Worm (Caenorhabditis elegans): ENCODE measurements around the gene C02H6.1.

C02H6.1 gene

DNA sequence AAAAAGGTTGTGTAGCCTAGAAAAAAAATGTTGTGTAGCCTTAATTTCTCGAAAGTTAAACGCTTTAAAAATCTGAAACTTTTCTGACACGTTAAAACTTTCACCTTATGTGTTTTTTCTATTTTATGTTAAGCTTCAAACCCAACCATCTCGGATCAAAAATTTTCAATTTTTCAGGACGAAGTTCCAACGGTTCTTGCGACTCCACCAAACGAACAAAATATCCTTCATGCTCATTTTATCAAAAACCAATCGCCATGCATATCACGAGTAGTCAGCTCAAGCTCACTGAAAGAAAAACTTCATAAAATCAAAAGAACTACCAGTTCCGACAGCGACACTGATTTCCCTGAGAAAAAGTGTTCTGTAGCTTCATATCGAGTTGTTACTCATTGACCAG, 46.8 kb upstream of the C02H6.1 start:
- TF ChIP-seq daf-19 (GFP tag; conservative IDR thresholded peaks at IDR 0.05) (no peak), aha-1 (tag) (peak; percentile 90), nhr-237 (tag; optimal IDR thresholded peaks at IDR 0.05) (no peak)

DNA sequence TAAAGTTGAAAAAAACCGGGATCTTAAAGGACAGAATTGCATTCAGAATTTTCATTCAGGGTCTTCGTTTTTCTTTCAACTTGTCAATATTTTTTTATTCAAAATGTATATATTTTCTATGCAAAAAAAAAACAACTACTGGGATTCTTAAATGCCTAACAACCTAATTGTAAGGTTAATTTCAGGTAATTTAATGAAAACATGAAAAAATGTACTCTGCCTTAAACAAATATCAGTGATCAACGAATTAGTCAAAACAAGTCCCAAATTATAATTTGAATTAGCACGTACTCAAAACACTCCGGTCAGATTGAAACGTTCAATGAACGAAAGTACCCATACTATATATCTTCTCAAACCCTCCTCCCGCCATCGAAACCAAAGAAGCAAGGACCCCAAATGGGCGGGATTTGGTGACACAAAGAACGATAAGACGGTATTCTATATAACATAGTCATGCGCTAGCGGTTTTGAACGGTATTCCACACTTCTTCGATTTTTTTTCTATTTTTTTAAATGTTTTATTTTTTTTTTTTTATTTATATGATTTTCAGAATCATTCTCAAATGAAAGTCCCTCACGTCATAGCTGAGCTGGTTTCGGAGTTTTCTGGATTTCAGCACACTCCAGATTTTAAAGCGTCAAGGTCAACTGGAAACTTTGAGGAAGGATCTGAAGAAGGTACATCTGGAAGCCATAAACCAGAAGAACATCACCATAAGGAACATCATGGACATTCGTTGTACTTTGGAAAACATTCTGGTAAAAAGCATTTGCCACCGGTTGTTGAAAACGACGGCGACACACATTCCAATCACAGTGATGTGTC, 45.9 kb upstream of the C02H6.1 start, which contains the start of the genes ddo-2 and F25E5.8:
Gene ddo-2, minus strand, starts transcription at position 330 of the 829 bp plus-strand sequence.
Gene F25E5.8, plus strand, starts transcription at position 555 of the 829 bp plus-strand sequence.
- TF ChIP-seq zfp-3 (GFP tag; conservative IDR thresholded peaks at IDR 0.05), result 0 out of 2 replicates have a peak, but pooled peaks have one; percentile 22
- no peak for TF ChIP-seq skn-1 (tag; optimal IDR thresholded peaks at IDR 0.05)
- 0 out of 2 replicates have a peak, but pooled peaks have one; percentile 28 for TF ChIP-seq hmg-1.1 (GFP tag; IDR thresholded peaks at IDR 0.05)
- no peak for TF ChIP-seq ztf-11 (tag; optimal IDR thresholded peaks at IDR 0.05)
- peak in 1 of 2 experiments; percentile 41 for TF ChIP-seq hif-1 (tag; optimal IDR thresholded peaks at IDR 0.05)
- no peak for TF ChIP-seq egl-43 (GFP tag; IDR thresholded peaks at IDR 0.05)
- TF ChIP-seq lin-39 (tag; optimal IDR thresholded peaks at IDR 0.05), result no peak
- TF ChIP-seq hlh-30 (tag; optimal IDR thresholded peaks at IDR 0.05; ENCODE audit: insufficient read depth), result peak; percentile 33
- TF ChIP-seq aha-1 (tag), result peak; percentile 97
- TF ChIP-seq jun-1 (tag; optimal IDR thresholded peaks at IDR 0.05), result no peak
- TF ChIP-seq ama-1 (optimal IDR thresholded peaks at IDR 0.05), result peak; percentile 74
- TF ChIP-seq T26A8.4 (GFP tag; IDR thresholded peaks at IDR 0.05), result no peak
- TF ChIP-seq attf-4 (tag; optimal IDR thresholded peaks at IDR 0.05), result no peak
- TF ChIP-seq madf-9 (GFP tag; conservative IDR thresholded peaks at IDR 0.05), result no peak
- TF ChIP-seq nhr-28 (tag; optimal IDR thresholded peaks at IDR 0.05), result peak; percentile 55
- TF ChIP-seq daf-8 (GFP tag; IDR thresholded peaks at IDR 0.05), result no peak
- TF ChIP-seq mdl-1 (tag; optimal IDR thresholded peaks at IDR 0.05), result peak in 1 of 2 experiments; percentile 3
- TF ChIP-seq dve-1 (tag; optimal IDR thresholded peaks at IDR 0.05; ENCODE audit: insufficient read depth), result peak; percentile 15

DNA sequence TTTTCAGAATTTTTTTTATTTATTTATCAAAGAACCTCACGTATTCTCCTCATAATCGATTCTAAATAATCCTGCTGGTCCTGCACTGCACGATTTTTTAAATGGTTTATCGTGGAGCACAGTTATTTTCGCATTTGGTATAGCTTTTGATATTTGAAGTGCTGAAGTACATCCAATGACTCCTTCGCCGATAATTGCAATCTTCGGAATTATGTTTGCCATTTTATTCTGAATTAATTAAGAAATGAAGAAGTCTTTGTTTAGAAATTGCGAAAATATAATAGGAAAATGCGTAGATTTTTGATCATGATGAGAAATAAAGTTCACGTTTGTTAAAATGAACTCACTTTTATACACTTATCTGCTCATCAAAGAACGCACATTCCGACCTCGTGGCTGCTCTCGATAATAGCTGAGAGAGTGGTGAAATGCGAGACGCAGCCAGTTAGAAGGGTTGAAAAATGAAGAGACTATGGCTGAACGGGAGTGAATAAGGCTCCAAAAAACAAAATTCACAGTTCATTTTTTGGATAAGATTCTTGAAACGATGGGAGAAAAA, 45.2 kb upstream of the C02H6.1 start:
- no peak for TF ChIP-seq Y75B8A.6 (GFP tag; IDR thresholded peaks at IDR 0.05)
- TF ChIP-seq nhr-77 (tag; optimal IDR thresholded peaks at IDR 0.05), result peak; percentile 52
- TF ChIP-seq nhr-48 (tag; optimal IDR thresholded peaks at IDR 0.05), result peak; percentile 56
- peak; percentile 23 for TF ChIP-seq duxl-1 (tag; optimal IDR thresholded peaks at IDR 0.05; ENCODE audit: poor library complexity)
- TF ChIP-seq dmd-8 (GFP tag; IDR thresholded peaks at IDR 0.05), result no peak
- TF ChIP-seq snpc-4 (tag; optimal IDR thresholded peaks at IDR 0.05), result no peak
- TF ChIP-seq dmd-6 (GFP tag; IDR thresholded peaks at IDR 0.05), result peak; percentile 78
- TF ChIP-seq nhr-111 (GFP tag; optimal IDR thresholded peaks at IDR 0.05), result no peak
- TF ChIP-seq dpl-1 (GFP tag; optimal IDR thresholded peaks at IDR 0.05), result peak; percentile 24
- TF ChIP-seq aly-2 (tag; optimal IDR thresholded peaks at IDR 0.05), result no peak
- TF ChIP-seq ama-1 (optimal IDR thresholded peaks at IDR 0.05), result peak; percentile 78
- TF ChIP-seq egl-43 (GFP tag; IDR thresholded peaks at IDR 0.05), result no peak
- TF ChIP-seq saeg-2 (GFP tag; IDR thresholded peaks at IDR 0.05), result no peak
- no peak for TF ChIP-seq madf-9 (GFP tag; conservative IDR thresholded peaks at IDR 0.05)
- no peak for TF ChIP-seq mdt-29 (GFP tag; IDR thresholded peaks at IDR 0.05)
- no peak for TF ChIP-seq lin-38 (GFP tag; IDR thresholded peaks at IDR 0.05)
- TF ChIP-seq ctbp-1 (GFP tag; IDR thresholded peaks at IDR 0.05), result no peak
- no peak for TF ChIP-seq sdz-12 (GFP tag; optimal IDR thresholded peaks at IDR 0.05)
- TF ChIP-seq nhr-237 (tag; optimal IDR thresholded peaks at IDR 0.05), result no peak
- no peak; the same call in 1 of the 2 replicates for TF ChIP-seq hmg-1.1 (GFP tag; IDR thresholded peaks at IDR 0.05)
- TF ChIP-seq nhr-28 (tag; optimal IDR thresholded peaks at IDR 0.05), result peak; percentile 44
- peak; percentile 32 for TF ChIP-seq nhr-11 (tag; optimal IDR thresholded peaks at IDR 0.05)
- no peak for TF ChIP-seq vab-7 (GFP tag; IDR thresholded peaks at IDR 0.05)
- TF ChIP-seq daf-16 (GFP tag; optimal IDR thresholded peaks at IDR 0.05), result no peak
- peak; percentile 62 for TF ChIP-seq daf-16 (tag; optimal IDR thresholded peaks at IDR 0.05)
- TF ChIP-seq daf-12 (tag; optimal IDR thresholded peaks at IDR 0.05), result no peak
- peak; percentile 63 for TF ChIP-seq mxl-3 (GFP tag; optimal IDR thresholded peaks at IDR 0.05)
- no peak for TF ChIP-seq F26F4.8 (GFP tag; conservative IDR thresholded peaks at IDR 0.05)
- TF ChIP-seq T26A8.4 (GFP tag; IDR thresholded peaks at IDR 0.05), result peak; percentile 11; the same call in 1 of the 2 replicates
- TF ChIP-seq ztf-7 (tag; optimal IDR thresholded peaks at IDR 0.05), result no peak
- TF ChIP-seq zip-11 (GFP tag; IDR thresholded peaks at IDR 0.05), result no peak
- TF ChIP-seq nhr-6 (tag; optimal IDR thresholded peaks at IDR 0.05), result peak; percentile 28
- TF ChIP-seq set-16 (GFP tag; IDR thresholded peaks at IDR 0.05), result no peak

Measured in whole organism, L4 larva.